Worm (Caenorhabditis elegans): ENCODE measurements around the gene C05C10.7.

The C05C10.7 gene

ce11 chrII:9974210-9974609, 35.4 kb upstream of the C05C10.7 start:
- TF ChIP-seq sea-1 (GFP tag; conservative IDR thresholded peaks at IDR 0.05) (no peak), tra-4 (tag; optimal IDR thresholded peaks at IDR 0.05) (no peak), pes-1 (GFP tag; IDR thresholded peaks at IDR 0.05) (no peak), F13C5.2 (tag; optimal IDR thresholded peaks at IDR 0.05) (no peak), ceh-36 (tag; optimal IDR thresholded peaks at IDR 0.05) (no peak), tbx-11 (GFP tag; IDR thresholded peaks at IDR 0.05) (no peak), flt-1 (GFP tag; IDR thresholded peaks at IDR 0.05) (no peak), ama-1 (optimal IDR thresholded peaks at IDR 0.05) (no peak), B0310.2 (tag; optimal IDR thresholded peaks at IDR 0.05) (no peak), hmbx-1 (tag; optimal IDR thresholded peaks at IDR 0.05) (no peak), tbx-37 (GFP tag; conservative IDR thresholded peaks at IDR 0.05) (no peak), aly-1 (tag; optimal IDR thresholded peaks at IDR 0.05) (no peak), hmg-4 (GFP tag; optimal IDR thresholded peaks at IDR 0.05) (no peak), scrt-1 (GFP tag; IDR thresholded peaks at IDR 0.05) (no peak), hnd-1 (tag; optimal IDR thresholded peaks at IDR 0.05) (no peak), ceh-13 (GFP tag; optimal IDR thresholded peaks at IDR 0.05) (no peak)

- no peak for TF ChIP-seq tbx-11 (GFP tag; IDR thresholded peaks at IDR 0.05)
- TF ChIP-seq hmbx-1 (tag; optimal IDR thresholded peaks at IDR 0.05), result no peak
- TF ChIP-seq flt-1 (GFP tag; IDR thresholded peaks at IDR 0.05), result no peak
- TF ChIP-seq ceh-13 (GFP tag; optimal IDR thresholded peaks at IDR 0.05), result no peak
- no peak for TF ChIP-seq scrt-1 (GFP tag; IDR thresholded peaks at IDR 0.05)
- no peak for TF ChIP-seq hnd-1 (tag; optimal IDR thresholded peaks at IDR 0.05)
- TF ChIP-seq sea-1 (GFP tag; conservative IDR thresholded peaks at IDR 0.05), result no peak
- TF ChIP-seq tra-4 (tag; optimal IDR thresholded peaks at IDR 0.05), result no peak
- TF ChIP-seq B0310.2 (tag; optimal IDR thresholded peaks at IDR 0.05), result no peak
- TF ChIP-seq ceh-36 (tag; optimal IDR thresholded peaks at IDR 0.05), result no peak
- TF ChIP-seq hmg-4 (GFP tag; optimal IDR thresholded peaks at IDR 0.05), result no peak
- no peak for TF ChIP-seq pes-1 (GFP tag; IDR thresholded peaks at IDR 0.05)
- TF ChIP-seq ama-1 (optimal IDR thresholded peaks at IDR 0.05), result no peak
- no peak for TF ChIP-seq tbx-37 (GFP tag; conservative IDR thresholded peaks at IDR 0.05)
- no peak for TF ChIP-seq aly-1 (tag; optimal IDR thresholded peaks at IDR 0.05)
- no peak for TF ChIP-seq ets-7 (tag; optimal IDR thresholded peaks at IDR 0.05)
- TF ChIP-seq F13C5.2 (tag; optimal IDR thresholded peaks at IDR 0.05), result no peak
These were observed 31.8 kb upstream of the C05C10.7 start, which contains the start of gene R53.5 for ce11 chrII:9970438-9971092. TSS of gene R53.5 (minus strand) at chrII:9970488.

ce11 chrII:9967999-9968706, 29.4 kb upstream of the C05C10.7 start, which contains the start of the genes R53.4 and psf-1:
TSS of gene R53.4 (minus strand) at chrII:9968049.
TSS of gene psf-1 (plus strand) at chrII:9968673.
- TF ChIP-seq aly-1 (tag; optimal IDR thresholded peaks at IDR 0.05) (no peak), ama-1 (optimal IDR thresholded peaks at IDR 0.05) (no peak), hnd-1 (tag; optimal IDR thresholded peaks at IDR 0.05) (no peak), tra-4 (tag; optimal IDR thresholded peaks at IDR 0.05) (no peak), tbx-37 (GFP tag; conservative IDR thresholded peaks at IDR 0.05) (peak; percentile 57; the same call in 1 of the 2 replicates), flt-1 (GFP tag; IDR thresholded peaks at IDR 0.05) (no peak), pes-1 (GFP tag; IDR thresholded peaks at IDR 0.05) (0 out of 2 replicates have a peak, but pooled peaks have one; percentile 33)

ce11 chrII:9966954-9967353, 28.2 kb upstream of the C05C10.7 start, which contains the start of gene dtmk-1:
TSS of gene dtmk-1 (minus strand) at chrII:9967099.
- TF ChIP-seq B0310.2 (tag; optimal IDR thresholded peaks at IDR 0.05) (no peak), hmg-4 (GFP tag; optimal IDR thresholded peaks at IDR 0.05) (no peak), hnd-1 (tag; optimal IDR thresholded peaks at IDR 0.05) (no peak), tbx-11 (GFP tag; IDR thresholded peaks at IDR 0.05) (no peak), tbx-37 (GFP tag; conservative IDR thresholded peaks at IDR 0.05) (no peak), ets-7 (tag; optimal IDR thresholded peaks at IDR 0.05) (no peak), tra-4 (tag; optimal IDR thresholded peaks at IDR 0.05) (no peak), sea-1 (GFP tag; conservative IDR thresholded peaks at IDR 0.05) (no peak), ceh-13 (GFP tag; optimal IDR thresholded peaks at IDR 0.05) (no peak), hmbx-1 (tag; optimal IDR thresholded peaks at IDR 0.05) (no peak), aly-1 (tag; optimal IDR thresholded peaks at IDR 0.05) (no peak), scrt-1 (GFP tag; IDR thresholded peaks at IDR 0.05) (no peak), flt-1 (GFP tag; IDR thresholded peaks at IDR 0.05) (no peak), F13C5.2 (tag; optimal IDR thresholded peaks at IDR 0.05) (no peak), ama-1 (optimal IDR thresholded peaks at IDR 0.05) (no peak)

DNA sequence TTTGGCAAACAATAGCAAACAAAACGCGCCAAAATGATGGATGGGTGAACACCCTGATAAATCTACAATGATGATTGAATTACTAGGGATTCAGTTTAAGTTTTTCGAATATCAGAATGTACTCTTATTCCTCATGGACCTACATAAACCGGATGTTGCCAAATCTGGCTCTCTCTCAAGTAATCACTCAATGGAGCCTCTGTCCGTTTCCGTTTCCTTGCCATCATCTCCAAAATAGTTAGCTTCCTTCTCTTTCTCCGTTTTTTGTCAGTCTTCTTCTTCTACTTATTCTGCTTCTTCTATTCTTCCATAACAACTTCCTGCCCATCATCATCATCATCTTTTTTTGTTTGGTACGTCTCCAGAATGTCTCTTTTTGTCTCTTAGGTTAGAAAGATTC, 26.6 kb upstream of the C05C10.7 start:
- TF ChIP-seq hmbx-1 (tag; optimal IDR thresholded peaks at IDR 0.05) (no peak), tbx-37 (GFP tag; conservative IDR thresholded peaks at IDR 0.05) (no peak), sea-1 (GFP tag; conservative IDR thresholded peaks at IDR 0.05) (no peak), hmg-4 (GFP tag; optimal IDR thresholded peaks at IDR 0.05) (no peak), ceh-13 (GFP tag; optimal IDR thresholded peaks at IDR 0.05) (no peak), ets-7 (tag; optimal IDR thresholded peaks at IDR 0.05) (no peak), pes-1 (GFP tag; IDR thresholded peaks at IDR 0.05) (no peak), scrt-1 (GFP tag; IDR thresholded peaks at IDR 0.05) (no peak), tra-4 (tag; optimal IDR thresholded peaks at IDR 0.05) (no peak), hnd-1 (tag; optimal IDR thresholded peaks at IDR 0.05) (no peak), ama-1 (optimal IDR thresholded peaks at IDR 0.05) (no peak), aly-1 (tag; optimal IDR thresholded peaks at IDR 0.05) (no peak)

ce11 chrII:9963808-9964207, 25.0 kb upstream of the C05C10.7 start:
- no peak for TF ChIP-seq B0310.2 (tag; optimal IDR thresholded peaks at IDR 0.05)
- no peak for TF ChIP-seq ceh-13 (GFP tag; optimal IDR thresholded peaks at IDR 0.05)

- TF ChIP-seq hnd-1 (tag; optimal IDR thresholded peaks at IDR 0.05) (no peak), tbx-37 (GFP tag; conservative IDR thresholded peaks at IDR 0.05) (no peak), ama-1 (optimal IDR thresholded peaks at IDR 0.05) (no peak), hmg-4 (GFP tag; optimal IDR thresholded peaks at IDR 0.05) (no peak), ets-7 (tag; optimal IDR thresholded peaks at IDR 0.05) (no peak), pes-1 (GFP tag; IDR thresholded peaks at IDR 0.05) (no peak), hmbx-1 (tag; optimal IDR thresholded peaks at IDR 0.05) (no peak), tbx-11 (GFP tag; IDR thresholded peaks at IDR 0.05) (no peak), tra-4 (tag; optimal IDR thresholded peaks at IDR 0.05) (no peak), B0310.2 (tag; optimal IDR thresholded peaks at IDR 0.05) (no peak), flt-1 (GFP tag; IDR thresholded peaks at IDR 0.05) (no peak), ceh-36 (tag; optimal IDR thresholded peaks at IDR 0.05) (no peak), ceh-13 (GFP tag; optimal IDR thresholded peaks at IDR 0.05) (no peak), F13C5.2 (tag; optimal IDR thresholded peaks at IDR 0.05) (no peak), sea-1 (GFP tag; conservative IDR thresholded peaks at IDR 0.05) (no peak), scrt-1 (GFP tag; IDR thresholded peaks at IDR 0.05) (no peak), aly-1 (tag; optimal IDR thresholded peaks at IDR 0.05) (no peak)
These were observed 21.4 kb upstream of the C05C10.7 start for ce11 chrII:9960127-9960526.

Data from whole organism, early embryonic.